Worm (Caenorhabditis elegans) whole organism, young adult: ENCODE results near the gene C25H3.1.

ENCODE experiments used
- B0261.1 ChIP-seq: sonication (generic microtip); optimal IDR thresholded peaks from 2 replicates; lab custom pipeline; 2016; ENCODE audit warnings: mild to moderate bottlenecking, missing genetic modification characterization, moderate library complexity, missing compliant biosample characterization
- D2030.7 ChIP-seq: fragments of 200-800 bp; sonication (Bioruptor generic); IDR thresholded peaks from 2 replicates; pipeline ENCODE4 v1.3.6; 2022; ENCODE audit warnings: missing genetic modification reagents, missing genetic modification characterization, missing compliant biosample characterization
- F49E8.2 ChIP-seq: sonication (generic microtip); optimal IDR thresholded peaks from 3 replicates; lab custom pipeline; 2017; ENCODE audit warnings: missing genetic modification characterization, mild to moderate bottlenecking, missing compliant biosample characterization, antibody characterized with exemption, moderate library complexity; ENCODE audit not compliant: insufficient read depth
- F57C9.4 ChIP-seq: sonication (generic microtip); optimal IDR thresholded peaks from 2 replicates; lab custom pipeline; 2017; ENCODE audit warnings: mild to moderate bottlenecking, missing genetic modification characterization, missing compliant biosample characterization
- T07F8.4 ChIP-seq: sonication (generic microtip); optimal IDR thresholded peaks from 2 replicates; lab custom pipeline; 2016; ENCODE audit warnings: mild to moderate bottlenecking, missing genetic modification characterization, moderate library complexity, missing compliant biosample characterization
- T26A5.8 ChIP-seq: sonication (generic microtip); optimal IDR thresholded peaks from 2 replicates; lab custom pipeline; 2016; ENCODE audit warnings: missing genetic modification characterization, missing compliant biosample characterization
- Y79H2A.3 ChIP-seq: fragments of 200-800 bp; sonication (Bioruptor generic); conservative IDR thresholded peaks from 2 replicates; pipeline ENCODE4 v1.3.6; 2022; ENCODE audit warnings: missing genetic modification reagents, missing genetic modification characterization, missing compliant biosample characterization
- aptf-3 ChIP-seq: fragments of 200-800 bp; sonication (Bioruptor generic); IDR thresholded peaks from 2 replicates; pipeline ENCODE4 v1.3.6; 2022; ENCODE audit warnings: missing genetic modification characterization, missing compliant biosample characterization
- bed-1 ChIP-seq: fragments of 200-800 bp; sonication (Bioruptor generic); IDR thresholded peaks from 2 replicates; pipeline ENCODE4 v1.3.6; 2022; ENCODE audit warnings: missing genetic modification reagents, missing genetic modification characterization, missing compliant biosample characterization
- ccch-3 ChIP-seq: fragments of 200-800 bp; sonication (Bioruptor generic); optimal IDR thresholded peaks from 2 replicates; lab custom pipeline; 2018; ENCODE audit warnings: mild to moderate bottlenecking, missing genetic modification characterization, missing compliant biosample characterization
- ceh-40 ChIP-seq: fragments of 200-800 bp; sonication (Bioruptor generic); IDR thresholded peaks from 2 replicates; pipeline ENCODE4 v1.3.6; 2022; ENCODE audit warnings: missing genetic modification characterization, missing compliant biosample characterization
- ceh-58 ChIP-seq: fragments of 200-800 bp; sonication (Bioruptor generic); IDR thresholded peaks from 2 replicates; pipeline ENCODE4 v1.3.6; 2022; ENCODE audit warnings: missing genetic modification characterization, missing compliant biosample characterization
- chd-7 ChIP-seq: sonication (generic microtip); optimal IDR thresholded peaks from 2 replicates; lab custom pipeline; 2016; ENCODE audit warnings: mild to moderate bottlenecking, missing genetic modification characterization, moderate library complexity, missing compliant biosample characterization
- dpl-1 ChIP-seq: fragments of 150-350 bp; optimal IDR thresholded peaks from 2 replicates; lab custom pipeline; 2014; ENCODE audit warnings: missing biosample characterization, missing genetic modification reagents, missing genetic modification characterization
- fkh-3 ChIP-seq: sonication (generic microtip); optimal IDR thresholded peaks from 2 replicates; lab custom pipeline; 2016; ENCODE audit warnings: mild to moderate bottlenecking, missing genetic modification characterization, missing compliant biosample characterization
- him-1 ChIP-seq: sonication (generic microtip); optimal IDR thresholded peaks from 2 replicates; lab custom pipeline; 2016; ENCODE audit warnings: missing genotype, missing genetic modification reagents, missing genetic modification characterization, missing compliant biosample characterization
- hmg-20 ChIP-seq: fragments of 200-800 bp; sonication (Bioruptor generic); IDR thresholded peaks from 2 replicates; pipeline ENCODE4 v1.3.6; 2022; ENCODE audit warnings: missing genetic modification reagents, missing genetic modification characterization, missing compliant biosample characterization
- lag-1 ChIP-seq: fragments of 200-800 bp; sonication (Bioruptor generic); IDR thresholded peaks from 2 replicates; pipeline ENCODE4 v1.3.6; 2022; ENCODE audit warnings: missing genetic modification reagents, missing genetic modification characterization, missing compliant biosample characterization
- lin-26 ChIP-seq: fragments of 200-800 bp; sonication (Bioruptor generic); IDR thresholded peaks from 2 replicates; pipeline ENCODE4 v1.3.6; 2022; ENCODE audit warnings: missing genetic modification reagents, missing genetic modification characterization, missing compliant biosample characterization
- lir-1 ChIP-seq: fragments of 200-800 bp; sonication (Bioruptor generic); conservative IDR thresholded peaks from 2 replicates; pipeline ENCODE4 v1.3.6; 2022; ENCODE audit warnings: missing genetic modification reagents, missing genetic modification characterization, missing compliant biosample characterization
- madf-6 ChIP-seq: fragments of 200-800 bp; sonication (Bioruptor generic); IDR thresholded peaks from 2 replicates; pipeline ENCODE4 v1.3.6; 2022; ENCODE audit warnings: missing genetic modification reagents, missing genetic modification characterization, missing compliant biosample characterization
- mcd-1 ChIP-seq: fragments of 200-800 bp; sonication (Bioruptor generic); IDR thresholded peaks from 2 replicates; pipeline ENCODE4 v1.3.6; 2022; ENCODE audit warnings: missing genetic modification reagents, missing genetic modification characterization, missing compliant biosample characterization
- mel-28 ChIP-seq: sonication (generic microtip); optimal IDR thresholded peaks from 2 replicates; lab custom pipeline; 2016; ENCODE audit warnings: borderline replicate concordance, mild to moderate bottlenecking, missing genetic modification characterization, missing compliant biosample characterization
- nfya-2 ChIP-seq: fragments of 200-800 bp; sonication (Bioruptor generic); IDR thresholded peaks from 2 replicates; pipeline ENCODE4 v1.3.6; 2022; ENCODE audit warnings: missing genetic modification reagents, missing genetic modification characterization, missing compliant biosample characterization
- nfyb-1 ChIP-seq: fragments of 200-800 bp; sonication (Bioruptor generic); IDR thresholded peaks from 2 replicates; pipeline ENCODE4 v1.3.6; 2022; ENCODE audit warnings: missing genetic modification reagents, missing genetic modification characterization, missing compliant biosample characterization
- nhr-80 ChIP-seq: sonication (generic microtip); optimal IDR thresholded peaks from 2 replicates; lab custom pipeline; 2016; ENCODE audit warnings: missing genetic modification characterization, missing compliant biosample characterization
- rpc-1 ChIP-seq, 2 experiments: fragments of 150-350 bp in 1 of 2; sonication (generic microtip) in 1 of 2; optimal IDR thresholded peaks; 2 replicates each; lab custom pipeline; 2014 to 2018; ENCODE audit warnings: missing biosample characterization in 1 of 2, missing genetic modification characterization in 1 of 2, missing genetic modification reagents in 1 of 2, missing genotype in 1 of 2
- snpc-1.1 ChIP-seq: sonication (generic microtip); optimal IDR thresholded peaks from 2 replicates; lab custom pipeline; 2017; ENCODE audit warnings: missing genetic modification characterization, mild to moderate bottlenecking, missing compliant biosample characterization, antibody characterized with exemption, moderate library complexity, missing genotype, missing genetic modification reagents; ENCODE audit not compliant: insufficient read depth
- snpc-3.4 ChIP-seq: sonication (generic microtip); optimal IDR thresholded peaks from 2 replicates; lab custom pipeline; 2017; ENCODE audit warnings: missing genetic modification characterization, mild to moderate bottlenecking, missing compliant biosample characterization, antibody characterized with exemption, moderate library complexity, missing genotype, missing genetic modification reagents
- sptf-2 ChIP-seq: fragments of 200-800 bp; sonication (Bioruptor generic); optimal IDR thresholded peaks from 2 replicates; lab custom pipeline; 2018; ENCODE audit warnings: mild to moderate bottlenecking, missing genetic modification characterization, missing compliant biosample characterization
- tbp1 ChIP-seq: fragments of 200-800 bp; sonication (Bioruptor generic); optimal IDR thresholded peaks from 2 replicates; lab custom pipeline; 2018; ENCODE audit warnings: mild to moderate bottlenecking, missing genetic modification characterization, missing compliant biosample characterization
- unc-62 ChIP-seq: fragments of 150-350 bp; optimal IDR thresholded peaks from 2 replicates; lab custom pipeline; 2014; ENCODE audit warnings: missing biosample characterization, missing genetic modification reagents, missing genetic modification characterization
- ztf-18 ChIP-seq: sonication (generic microtip); optimal IDR thresholded peaks from 2 replicates; lab custom pipeline; 2016; ENCODE audit warnings: missing genotype, mild to moderate bottlenecking, missing genetic modification characterization, missing compliant biosample characterization
- ztf-3 ChIP-seq: fragments of 200-800 bp; sonication (Bioruptor generic); optimal IDR thresholded peaks from 2 replicates; lab custom pipeline; 2018; ENCODE audit warnings: mild to moderate bottlenecking, missing genetic modification characterization, missing compliant biosample characterization

C25H3.1 gene

ce11 chrII:5665991-5666390 lies 32.9 kb upstream of the C25H3.1 start, which contains the start of gene C25H3.16:
Gene C25H3.16 (plus strand): TSS chrII:5666291.
- TF ChIP-seq madf-6 (GFP tag; lab: Robert Waterston, UW) (no peak), him-1 (tag; lab: Kevin White, UChicago) (peak; percentile 74)
- TF ChIP-seq, all 124 proteins: peak for 1

DNA sequence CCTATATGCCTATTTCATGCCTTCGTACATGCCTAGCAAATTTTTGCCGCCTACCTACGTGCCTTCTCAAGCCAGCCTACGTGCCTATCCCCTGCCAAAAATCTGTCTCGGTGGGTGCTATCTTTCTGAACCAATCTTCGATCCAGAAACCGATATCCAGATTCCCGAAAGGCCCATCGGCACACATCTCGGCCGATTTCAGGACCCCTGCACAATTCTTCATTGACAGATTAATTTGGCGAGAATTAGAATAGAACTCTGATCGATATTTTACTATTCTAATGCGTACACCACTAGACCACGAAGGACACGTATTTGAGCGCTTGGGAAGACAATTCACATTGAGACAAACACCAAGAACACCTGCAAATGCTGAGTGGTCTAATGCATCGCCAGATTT lies 31.3 kb upstream of the C25H3.1 start:
- peak; percentile 69 for TF ChIP-seq tbp1 (GFP tag; lab: Kevin White, UChicago)
- TF ChIP-seq T26A5.8 (tag; lab: Kevin White, UChicago): no peak
- TF ChIP-seq B0261.1 (tag; lab: Kevin White, UChicago): peak; percentile 7
- peak; percentile 20 for TF ChIP-seq rpc-1 (optimal IDR thresholded peaks at IDR 0.05; lab: Kevin White, UChicago)
- peak; percentile 62 for TF ChIP-seq rpc-1 (tag; optimal IDR thresholded peaks at IDR 0.05; lab: Kevin White, UChicago)

ce11 chrII:5668830-5669229 lies 30.0 kb upstream of the C25H3.1 start, which contains the start of gene C25H3.7:
Gene C25H3.7 (minus strand): TSS chrII:5668930.
- TF ChIP-seq F57C9.4 (no peak), ceh-40 (GFP tag; lab: Robert Waterston, UW) (no peak), lin-26 (GFP tag; lab: Robert Waterston, UW) (no peak), bed-1 (GFP tag; lab: Robert Waterston, UW) (no peak), snpc-3.4 (no peak), snpc-1.1 (tag; lab: Kevin White, UChicago) (no peak)

DNA sequence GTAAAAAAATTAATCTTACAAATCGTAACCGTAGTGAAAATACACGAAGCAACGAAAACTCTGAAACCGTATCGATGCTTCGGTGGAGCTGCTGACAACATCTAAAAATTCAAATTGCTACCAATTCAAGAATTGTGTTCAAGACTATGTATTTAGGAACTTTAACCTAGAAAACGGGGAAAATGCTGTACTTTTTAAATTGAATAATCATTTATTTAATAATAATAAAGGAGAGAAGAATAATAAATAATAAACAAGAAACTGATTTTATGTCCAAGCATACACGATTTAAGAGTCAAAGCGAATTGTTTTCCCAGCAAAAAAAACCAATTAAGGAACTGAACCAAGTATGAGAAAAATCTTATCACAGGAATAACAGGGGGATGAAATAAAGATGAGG lies 29.3 kb upstream of the C25H3.1 start, which contains the start of gene C25H3.17:
C25H3.17 (minus strand) TSS at position 101 of the 400 bp plus-strand sequence.
- TF ChIP-seq nhr-80 (tag; lab: Kevin White, UChicago) (no peak), sptf-2 (GFP tag; lab: Kevin White, UChicago) (no peak), mcd-1 (no peak), Y79H2A.3 (GFP tag; lab: Robert Waterston, UW) (no peak), F49E8.2 (tag; lab: Kevin White, UChicago) (no peak), aptf-3 (no peak), chd-7 (tag; lab: Kevin White, UChicago) (no peak), D2030.7 (GFP tag; lab: Robert Waterston, UW) (no peak), bed-1 (GFP tag; lab: Robert Waterston, UW) (no peak), lir-1 (GFP tag; lab: Robert Waterston, UW) (no peak), mel-28 (tag; lab: Kevin White, UChicago) (no peak), hmg-20 (GFP tag; lab: Robert Waterston, UW) (no peak), nfya-2 (GFP tag; lab: Robert Waterston, UW) (no peak), ccch-3 (GFP tag; lab: Kevin White, UChicago) (no peak), lag-1 (GFP tag; lab: Robert Waterston, UW) (no peak), unc-62 (no peak), dpl-1 (GFP tag; lab: Kevin White, UChicago) (no peak)

- no peak for TF ChIP-seq rpc-1 (optimal IDR thresholded peaks at IDR 0.05; lab: Kevin White, UChicago)
- TF ChIP-seq rpc-1 (tag; optimal IDR thresholded peaks at IDR 0.05; lab: Kevin White, UChicago): no peak
- TF ChIP-seq nfyb-1 (GFP tag; lab: Robert Waterston, UW): no peak
- no peak for TF ChIP-seq T07F8.4 (tag; lab: Kevin White, UChicago)
- TF ChIP-seq ceh-58: no peak
- TF ChIP-seq ztf-18: no peak
- no peak for TF ChIP-seq ztf-3
- no peak for TF ChIP-seq ccch-3 (GFP tag; lab: Kevin White, UChicago)
- TF ChIP-seq fkh-3 (tag; lab: Kevin White, UChicago): no peak
These were observed 18.2 kb upstream of the C25H3.1 start, which contains the start of gene flp-27 for ce11 chrII:5680703-5681102. Gene flp-27 (plus strand): TSS chrII:5681003.
